Fruit fly (Drosophila melanogaster) whole organism, wandering third instar larva: ENCODE data around the gene Rab9Db.
A peak's percentile ranks its signal among the peaks of the same experiment; 100 is the strongest.

Source experiments
- GATAd ChIP-seq: sonication (Bioruptor generic); optimal IDR thresholded peaks from 2 replicates; lab custom pipeline; 2016; ENCODE audit warnings: missing biosample characterization, missing genetic modification characterization
- Hnf4 ChIP-seq: fragments of 200-800 bp; sonication (Bioruptor generic); optimal IDR thresholded peaks from 2 replicates; lab custom pipeline; 2016; ENCODE audit warnings: missing biosample characterization, mild to moderate bottlenecking, missing genetic modification characterization

dm6 chrX:10585158-10585634, 37.8 kb downstream of the Rab9Db start, which contains the start of gene spri:
- TF ChIP-seq GATAd (no peak), Hnf4 (peak; percentile 50)
